Fruit fly (Drosophila melanogaster): ENCODE measurements around the gene Sur-8.

- TF ChIP-seq CG9705 (GFP tag; optimal IDR thresholded peaks at IDR 0.05) (no peak), Hnf4 (GFP tag; optimal IDR thresholded peaks at IDR 0.05) (no peak), sage (GFP tag; optimal IDR thresholded peaks at IDR 0.05) (no peak), HLH106 (tag; optimal IDR thresholded peaks at IDR 0.05) (no peak), psq (GFP tag; optimal IDR thresholded peaks at IDR 0.05) (no peak), GATAd (GFP tag; optimal IDR thresholded peaks at IDR 0.05) (no peak), usp (GFP tag; optimal IDR thresholded peaks at IDR 0.05) (no peak), ey (GFP tag; optimal IDR thresholded peaks at IDR 0.05) (no peak), Rel (GFP tag; optimal IDR thresholded peaks at IDR 0.05) (no peak), Rel (tag; optimal IDR thresholded peaks at IDR 0.05) (no peak), N (GFP tag; optimal IDR thresholded peaks at IDR 0.05) (no peak), foxo (GFP tag; optimal IDR thresholded peaks at IDR 0.05) (no peak), CrebA (GFP tag; optimal IDR thresholded peaks at IDR 0.05; ENCODE audit: borderline replicate concordance) (no peak), fru (GFP tag; optimal IDR thresholded peaks at IDR 0.05) (no peak), Dif (GFP tag; optimal IDR thresholded peaks at IDR 0.05; ENCODE audit: partially characterized antibody) (no peak)
Observed at dm6 chr3R:17366023-17366422, 36.3 kb downstream of the Sur-8 start, which contains the start of gene beat-IIa.
